Fruit fly (Drosophila melanogaster): ENCODE data around the gene CG17721.

The CG17721 gene

dm6 chr3R:11234918-11235371 lies at the start of gene CG17721, which contains the start of gene Arfip (continued):
- TF ChIP-seq Usf (GFP tag; optimal IDR thresholded peaks at IDR 0.05) (no peak), CG13624 (GFP tag; optimal IDR thresholded peaks at IDR 0.05) (no peak), az2 (GFP tag; optimal IDR thresholded peaks at IDR 0.05) (no peak), Poxn (GFP tag; IDR thresholded peaks at IDR 0.05) (no peak), ewg (GFP tag; optimal IDR thresholded peaks at IDR 0.05) (no peak), her (GFP tag; optimal IDR thresholded peaks at IDR 0.05) (no peak), pb (GFP tag; optimal IDR thresholded peaks at IDR 0.05) (no peak), ase (GFP tag; IDR thresholded peaks at IDR 0.05) (no peak), CG3995 (GFP tag; optimal IDR thresholded peaks at IDR 0.05) (no peak), bsh (GFP tag; optimal IDR thresholded peaks at IDR 0.05) (no peak), ac (GFP tag; optimal IDR thresholded peaks at IDR 0.05) (no peak), twi (tag; optimal IDR thresholded peaks at IDR 0.05) (no peak), Nf-YB (GFP tag; optimal IDR thresholded peaks at IDR 0.05) (no peak), H2.0 (GFP tag; IDR thresholded peaks at IDR 0.05) (no peak), CG14710 (tag; optimal IDR thresholded peaks at IDR 0.05) (peak; percentile 93), jumu (GFP tag; optimal IDR thresholded peaks at IDR 0.05) (no peak), Hmx (GFP tag; optimal IDR thresholded peaks at IDR 0.05) (no peak), CG4360 (GFP tag; IDR thresholded peaks at IDR 0.05) (no peak), croc (GFP tag; conservative IDR thresholded peaks at IDR 0.05) (no peak), Taf1 (GFP tag; IDR thresholded peaks at IDR 0.05) (no peak), HLHmδ (GFP tag; optimal IDR thresholded peaks at IDR 0.05) (peak; percentile 12), unc-4 (GFP tag; IDR thresholded peaks at IDR 0.05; ENCODE audit: partially characterized antibody) (no peak), sd (tag; optimal IDR thresholded peaks at IDR 0.05) (no peak), CG7357 (GFP tag; IDR thresholded peaks at IDR 0.05) (no peak), CG15011 (GFP tag; optimal IDR thresholded peaks at IDR 0.05) (no peak), Sin3A (optimal IDR thresholded peaks at IDR 0.05) (peak; percentile 93), HLH3B (GFP tag; IDR thresholded peaks at IDR 0.05) (no peak), tna (GFP tag; IDR thresholded peaks at IDR 0.05; ENCODE audit: partially characterized antibody) (no peak), CG10431 (GFP tag; optimal IDR thresholded peaks at IDR 0.05) (no peak), NC2β (GFP tag; optimal IDR thresholded peaks at IDR 0.05) (no peak), dimm (GFP tag; IDR thresholded peaks at IDR 0.05) (no peak), knrl (GFP tag; IDR thresholded peaks at IDR 0.05; ENCODE audit: partially characterized antibody) (peak; percentile 33; the same call in 1 of the 3 replicates), CG7556 (GFP tag; optimal IDR thresholded peaks at IDR 0.05) (no peak), CG4404 (GFP tag; IDR thresholded peaks at IDR 0.05) (no peak), Kr (GFP tag; optimal IDR thresholded peaks at IDR 0.05) (no peak), CG3407 (GFP tag; optimal IDR thresholded peaks at IDR 0.05) (no peak), tap (tag; optimal IDR thresholded peaks at IDR 0.05) (no peak), slp2 (GFP tag; optimal IDR thresholded peaks at IDR 0.05) (no peak), Hr78 (GFP tag; optimal IDR thresholded peaks at IDR 0.05) (no peak), Vsx1 (GFP tag; optimal IDR thresholded peaks at IDR 0.05) (no peak), CG34376 (GFP tag; optimal IDR thresholded peaks at IDR 0.05) (no peak), CG11723 (GFP tag; optimal IDR thresholded peaks at IDR 0.05) (no peak), NFAT (GFP tag; IDR thresholded peaks at IDR 0.05) (no peak), usp (GFP tag; optimal IDR thresholded peaks at IDR 0.05) (no peak), aop (GFP tag; IDR thresholded peaks at IDR 0.05) (no peak), CG4730 (GFP tag; IDR thresholded peaks at IDR 0.05) (no peak), CG10462 (GFP tag; optimal IDR thresholded peaks at IDR 0.05) (no peak), CG17361 (GFP tag; IDR thresholded peaks at IDR 0.05) (0 out of 3 replicates have a peak, but pooled peaks have one; percentile 17), CG2678 (tag; optimal IDR thresholded peaks at IDR 0.05) (no peak), tio (GFP tag; optimal IDR thresholded peaks at IDR 0.05) (no peak), Dek (tag; optimal IDR thresholded peaks at IDR 0.05) (no peak), kah (GFP tag; optimal IDR thresholded peaks at IDR 0.05) (no peak)
